Fruit fly (Drosophila melanogaster): ENCODE measurements around the gene TAF1B.

The TAF1B gene

dm6 chr3R:10097531-10098295 is 46.3 kb downstream of the TAF1B start (continued):
- TF ChIP-seq CG13775 (GFP tag; optimal IDR thresholded peaks at IDR 0.05) (peak; percentile 45), CG14667 (GFP tag; IDR thresholded peaks at IDR 0.05) (peak; percentile 52; the same call in 1 of the 2 replicates), pita (GFP tag; optimal IDR thresholded peaks at IDR 0.05) (no peak), Lim3 (GFP tag; IDR thresholded peaks at IDR 0.05) (no peak), Xbp1 (GFP tag; optimal IDR thresholded peaks at IDR 0.05) (peak; percentile 62), CG14965 (GFP tag; optimal IDR thresholded peaks at IDR 0.05; ENCODE audit: borderline replicate concordance) (no peak), hbn (GFP tag; IDR thresholded peaks at IDR 0.05; ENCODE audit: partially characterized antibody) (no peak), Nf-YA (GFP tag; IDR thresholded peaks at IDR 0.05) (no peak), Hr78 (GFP tag; optimal IDR thresholded peaks at IDR 0.05) (peak in 1 of 2 experiments; percentile 88), CG10979 (tag; optimal IDR thresholded peaks at IDR 0.05) (peak; percentile 21), Hey (tag; optimal IDR thresholded peaks at IDR 0.05) (peak; percentile 59), Lhr (GFP tag; optimal IDR thresholded peaks at IDR 0.05) (no peak), CG6175 (GFP tag; IDR thresholded peaks at IDR 0.05) (peak; percentile 88), CG4730 (GFP tag; IDR thresholded peaks at IDR 0.05) (0 out of 2 replicates have a peak, but pooled peaks have one; percentile 17), dmrt11E (tag; optimal IDR thresholded peaks at IDR 0.05) (no peak), HLH3B (GFP tag; IDR thresholded peaks at IDR 0.05) (0 out of 2 replicates have a peak, but pooled peaks have one; percentile 24), CG4617 (GFP tag; optimal IDR thresholded peaks at IDR 0.05; ENCODE audit: borderline replicate concordance) (peak; percentile 10), Atf3 (GFP tag; optimal IDR thresholded peaks at IDR 0.05) (peak; percentile 27), CG11695 (GFP tag; IDR thresholded peaks at IDR 0.05) (0 out of 3 replicates have a peak, but pooled peaks have one; percentile 29), fu2 (GFP tag; optimal IDR thresholded peaks at IDR 0.05) (peak; percentile 34), MESR4 (GFP tag; optimal IDR thresholded peaks at IDR 0.05) (no peak), Lpt (GFP tag; optimal IDR thresholded peaks at IDR 0.05) (no peak), NfI (GFP tag; optimal IDR thresholded peaks at IDR 0.05) (peak; percentile 76), D19A (tag; optimal IDR thresholded peaks at IDR 0.05) (peak; percentile 93), CG8924 (tag; optimal IDR thresholded peaks at IDR 0.05) (peak; percentile 76), ab (GFP tag; optimal IDR thresholded peaks at IDR 0.05) (no peak), ranshi (GFP tag; IDR thresholded peaks at IDR 0.05) (peak; percentile 60; the same call in 1 of the 2 replicates), nau (GFP tag; optimal IDR thresholded peaks at IDR 0.05) (peak; percentile 57), sna (GFP tag; IDR thresholded peaks at IDR 0.05; ENCODE audit: partially characterized antibody) (no peak), Dfd (GFP tag; optimal IDR thresholded peaks at IDR 0.05) (no peak), luna (GFP tag; optimal IDR thresholded peaks at IDR 0.05) (peak; percentile 55), MBD-R2 (GFP tag; IDR thresholded peaks at IDR 0.05) (peak; percentile 43; the same call in 1 of the 2 replicates), Stat92E (GFP tag; optimal IDR thresholded peaks at IDR 0.05) (no peak), D19B (GFP tag; optimal IDR thresholded peaks at IDR 0.05) (peak; percentile 84), D (optimal IDR thresholded peaks at IDR 0.05) (no peak), D (GFP tag; optimal IDR thresholded peaks at IDR 0.05) (peak; percentile 36), CG13287 (GFP tag; IDR thresholded peaks at IDR 0.05; ENCODE audit: partially characterized antibody) (no peak; the same call in 1 of the 2 replicates), zfh2 (GFP tag; optimal IDR thresholded peaks at IDR 0.05) (peak; percentile 64), Ada2b (GFP tag; IDR thresholded peaks at IDR 0.05) (peak; percentile 55), ham (GFP tag; IDR thresholded peaks at IDR 0.05) (no peak), CG4424 (GFP tag; optimal IDR thresholded peaks at IDR 0.05) (peak; percentile 11), chinmo (GFP tag; IDR thresholded peaks at IDR 0.05; ENCODE audit: partially characterized antibody) (peak; percentile 89; the same call in 3 of the 4 replicates), gcm (GFP tag; optimal IDR thresholded peaks at IDR 0.05) (peak; percentile 24), chn (GFP tag; optimal IDR thresholded peaks at IDR 0.05) (no peak), CG3065 (GFP tag; optimal IDR thresholded peaks at IDR 0.05) (no peak), CG34376 (GFP tag; optimal IDR thresholded peaks at IDR 0.05) (peak; percentile 99), CG11456 (GFP tag; IDR thresholded peaks at IDR 0.05) (peak; percentile 69; the same call in 1 of the 3 replicates), CG10654 (GFP tag; optimal IDR thresholded peaks at IDR 0.05) (peak; percentile 37)
